Worm (Caenorhabditis elegans) whole organism, late embryonic: ENCODE measurements around the gene srx-51.
A peak's percentile ranks its signal among the peaks of the same experiment; 100 is the strongest.

Experiments
- C08G9.2 ChIP-seq: sonication (generic microtip); optimal IDR thresholded peaks from 2 replicates; lab custom pipeline; 2016; ENCODE audit warnings: mild to moderate bottlenecking, missing genetic modification characterization, moderate library complexity, missing compliant biosample characterization
- C38D4.7 ChIP-seq: fragments of 200-800 bp; sonication (Bioruptor generic); optimal IDR thresholded peaks from 2 replicates; lab custom pipeline; 2018; ENCODE audit warnings: mild to moderate bottlenecking, missing genetic modification characterization, moderate library complexity, missing compliant biosample characterization
- F13H6.1 ChIP-seq: sonication (generic microtip); optimal IDR thresholded peaks from 2 replicates; lab custom pipeline; 2016; ENCODE audit warnings: missing genetic modification characterization, missing compliant biosample characterization
- K02D7.2 ChIP-seq: sonication (generic microtip); optimal IDR thresholded peaks from 2 replicates; lab custom pipeline; 2017; ENCODE audit warnings: mild to moderate bottlenecking, missing genetic modification characterization, missing compliant biosample characterization
- T23F11.4 ChIP-seq: fragments of 200-800 bp; sonication (Bioruptor generic); optimal IDR thresholded peaks from 2 replicates; lab custom pipeline; 2018; ENCODE audit warnings: mild to moderate bottlenecking, missing genetic modification characterization, missing compliant biosample characterization
- ahr-1 ChIP-seq: sonication (generic microtip); optimal IDR thresholded peaks from 2 replicates; lab custom pipeline; 2016; ENCODE audit warnings: missing genetic modification characterization, missing compliant biosample characterization
- ceh-2 ChIP-seq: sonication (generic microtip); optimal IDR thresholded peaks from 2 replicates; lab custom pipeline; 2016; ENCODE audit warnings: missing genotype, missing genetic modification characterization, missing compliant biosample characterization
- ceh-24 ChIP-seq: sonication (generic microtip); optimal IDR thresholded peaks from 2 replicates; lab custom pipeline; 2016; ENCODE audit warnings: mild to moderate bottlenecking, missing genetic modification characterization, missing compliant biosample characterization
- ceh-30 ChIP-seq: fragments of 150-350 bp; optimal IDR thresholded peaks from 2 replicates; lab custom pipeline; 2014; ENCODE audit warnings: missing biosample characterization, missing genetic modification characterization
- ceh-48 ChIP-seq: sonication (generic microtip); optimal IDR thresholded peaks from 2 replicates; lab custom pipeline; 2016; ENCODE audit warnings: missing genetic modification characterization, inconsistent platforms, missing compliant biosample characterization
- ceh-6 ChIP-seq: fragments of 200-800 bp; sonication (Bioruptor generic); optimal IDR thresholded peaks from 2 replicates; lab custom pipeline; 2018; ENCODE audit warnings: mild to moderate bottlenecking, missing genetic modification characterization, missing compliant biosample characterization
- che-1 ChIP-seq: sonication (generic microtip); optimal IDR thresholded peaks from 2 replicates; lab custom pipeline; 2016; ENCODE audit warnings: mild to moderate bottlenecking, missing genetic modification characterization, missing compliant biosample characterization
- dve-1 ChIP-seq: sonication (generic microtip); optimal IDR thresholded peaks from 2 replicates; lab custom pipeline; 2017; ENCODE audit warnings: antibody characterized with exemption, mild to moderate bottlenecking, missing genetic modification characterization, missing compliant biosample characterization
- elt-2 ChIP-seq: sonication (generic microtip); optimal IDR thresholded peaks from 2 replicates; lab custom pipeline; 2016; ENCODE audit warnings: missing genetic modification reagents, missing genetic modification characterization, missing compliant biosample characterization
- eyg-1 ChIP-seq: sonication (generic microtip); optimal IDR thresholded peaks from 2 replicates; lab custom pipeline; 2016; ENCODE audit warnings: missing genotype, missing genetic modification characterization, missing compliant biosample characterization
- fkh-10 ChIP-seq: fragments of 150-350 bp; optimal IDR thresholded peaks from 2 replicates; lab custom pipeline; 2014; ENCODE audit warnings: missing biosample characterization, missing genetic modification reagents, missing genetic modification characterization
- fkh-6 ChIP-seq: sonication (generic microtip); optimal IDR thresholded peaks from 2 replicates; lab custom pipeline; 2016; ENCODE audit warnings: missing genetic modification characterization, missing compliant biosample characterization
- hlh-30 ChIP-seq: sonication (generic microtip); optimal IDR thresholded peaks from 2 replicates; lab custom pipeline; 2017; ENCODE audit warnings: antibody characterized with exemption, missing genetic modification characterization, missing compliant biosample characterization; ENCODE audit not compliant: insufficient read depth
- hlh-8 ChIP-seq: sonication (generic microtip); optimal IDR thresholded peaks from 2 replicates; lab custom pipeline; 2016; ENCODE audit warnings: missing genotype, missing genetic modification characterization, missing compliant biosample characterization
- lim-6 ChIP-seq: sonication (generic microtip); optimal IDR thresholded peaks from 2 replicates; lab custom pipeline; 2016; ENCODE audit warnings: missing genetic modification characterization, missing compliant biosample characterization
- nfya-1 ChIP-seq: sonication (generic microtip); optimal IDR thresholded peaks from 2 replicates; lab custom pipeline; 2017; ENCODE audit warnings: missing genetic modification characterization, mild to moderate bottlenecking, missing compliant biosample characterization, antibody characterized with exemption, moderate library complexity
- nhr-11 ChIP-seq: fragments of 150-350 bp; optimal IDR thresholded peaks from 2 replicates; lab custom pipeline; 2014; ENCODE audit warnings: missing biosample characterization, missing genetic modification characterization
- npax-4 ChIP-seq: sonication (generic microtip); optimal IDR thresholded peaks from 2 replicates; lab custom pipeline; 2016; ENCODE audit warnings: missing genetic modification characterization, missing compliant biosample characterization
- odd-2 ChIP-seq: sonication (generic microtip); optimal IDR thresholded peaks from 2 replicates; lab custom pipeline; 2017; ENCODE audit warnings: antibody characterized with exemption, mild to moderate bottlenecking, missing genetic modification characterization, missing compliant biosample characterization
- pat-9 ChIP-seq: fragments of 200-800 bp; sonication (Bioruptor generic); optimal IDR thresholded peaks from 2 replicates; lab custom pipeline; 2018; ENCODE audit warnings: mild to moderate bottlenecking, missing genetic modification characterization, moderate library complexity, missing compliant biosample characterization
- sdc-2 ChIP-seq: sonication (generic microtip); optimal IDR thresholded peaks from 2 replicates; lab custom pipeline; 2016; ENCODE audit warnings: missing genotype, missing genetic modification characterization, missing compliant biosample characterization
- sox-2 ChIP-seq: fragments of 200-800 bp; sonication (Bioruptor generic); IDR thresholded peaks from 2 replicates; pipeline ENCODE4 v1.3.6; 2022; ENCODE audit warnings: missing genetic modification reagents, missing genetic modification characterization, missing compliant biosample characterization
- sox-4 ChIP-seq: sonication (generic microtip); optimal IDR thresholded peaks from 2 replicates; lab custom pipeline; 2017; ENCODE audit warnings: mild to moderate bottlenecking, missing genetic modification characterization, inconsistent platforms, missing compliant biosample characterization
- ttx-3 ChIP-seq: sonication (generic microtip); optimal IDR thresholded peaks from 2 replicates; lab custom pipeline; 2016; ENCODE audit warnings: missing genetic modification reagents, missing genetic modification characterization, missing compliant biosample characterization
- unc-3 ChIP-seq, 2 experiments: fragments of 200-800 bp in 1 of 2; sonication (Bioruptor generic) in 1 of 2; sonication (generic microtip) in 1 of 2; conservative IDR thresholded peaks in 1 of 2; optimal IDR thresholded peaks in 1 of 2; 2 replicates each; pipeline versions ENCODE4 v1.3.6 to Lab custom; 2016 to 2022; ENCODE audit warnings: missing compliant biosample characterization in 2 of 2, missing genetic modification characterization in 2 of 2, missing genetic modification reagents in 1 of 2
- unc-55 ChIP-seq: sonication (generic microtip); optimal IDR thresholded peaks from 2 replicates; lab custom pipeline; 2017; ENCODE audit warnings: missing biosample characterization, missing genetic modification reagents, missing genetic modification characterization
- unc-86 ChIP-seq: sonication (generic microtip); optimal IDR thresholded peaks from 2 replicates; lab custom pipeline; 2016; ENCODE audit warnings: missing genetic modification characterization, missing compliant biosample characterization

srx-51 gene

DNA sequence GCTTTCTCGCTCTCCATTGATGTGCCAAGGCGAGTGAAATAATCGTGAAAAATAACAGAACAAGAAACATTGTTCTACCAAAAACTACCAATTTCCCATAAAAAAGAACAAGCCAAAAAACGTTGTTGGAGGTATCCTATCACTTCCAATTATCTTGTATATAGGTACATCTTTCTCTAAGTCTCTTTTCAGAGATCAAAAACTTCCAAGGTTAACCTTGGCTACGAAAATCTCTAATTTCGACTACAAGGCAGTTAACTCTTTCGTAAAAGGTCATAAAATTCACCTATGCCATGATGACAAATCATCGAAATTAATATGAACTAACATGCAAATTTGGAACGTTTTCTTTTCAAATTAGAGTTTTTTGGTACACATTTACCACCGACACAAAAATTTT, 6.2 kb downstream of the srx-51 start, which contains the start of gene cyp-34A1:
Gene cyp-34A1 (minus strand): TSS at position 101 of the 400 bp plus-strand sequence.
- no peak for TF ChIP-seq F13H6.1 (tag; lab: Kevin White, UChicago)
- TF ChIP-seq che-1 (tag; lab: Kevin White, UChicago), result no peak

ce11 chrV:15290995-15291394, 9.3 kb downstream of the srx-51 start, which contains the start of gene cyp-34A2:
Gene cyp-34A2 (minus strand): TSS chrV:15291095.
- TF ChIP-seq hlh-30 (tag; lab: Kevin White, UChicago) (no peak), sdc-2 (no peak)

DNA sequence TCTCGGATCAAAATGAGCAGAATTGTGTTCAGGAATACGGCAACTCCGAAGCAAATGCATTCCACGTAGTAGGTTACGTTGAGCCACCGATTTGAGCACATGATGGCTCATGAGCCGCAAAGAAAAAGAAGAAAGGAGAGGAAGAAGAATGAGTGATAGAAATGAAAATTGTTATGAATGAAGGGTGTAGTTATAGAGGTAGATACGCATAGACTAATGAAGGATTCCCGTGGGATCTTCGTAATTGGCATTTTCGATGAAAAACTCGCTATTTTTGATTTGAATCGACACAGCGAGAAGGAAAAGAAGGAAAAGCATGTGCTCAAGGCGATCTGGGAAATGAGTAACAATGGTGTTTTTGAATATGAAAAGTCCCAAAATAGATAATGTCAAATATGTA, 12.2 kb downstream of the srx-51 start, which contains the start of gene str-96:
Gene str-96 (minus strand): TSS at position 101 of the 400 bp plus-strand sequence.
- TF ChIP-seq K02D7.2 (tag; lab: Kevin White, UChicago) (no peak), fkh-6 (tag; lab: Kevin White, UChicago) (no peak), hlh-30 (tag; lab: Kevin White, UChicago) (no peak), odd-2 (no peak), unc-3 (GFP tag; conservative IDR thresholded peaks at IDR 0.05; lab: Robert Waterston, UW) (no peak), unc-3 (tag; optimal IDR thresholded peaks at IDR 0.05; lab: Kevin White, UChicago) (no peak), npax-4 (tag; lab: Kevin White, UChicago) (no peak), unc-55 (GFP tag; lab: Kevin White, UChicago) (no peak), ceh-48 (tag; lab: Kevin White, UChicago) (no peak), unc-86 (tag; lab: Kevin White, UChicago) (no peak), T23F11.4 (GFP tag; lab: Kevin White, UChicago) (no peak), dve-1 (no peak), hlh-8 (no peak), C38D4.7 (GFP tag; lab: Kevin White, UChicago) (no peak), fkh-10 (no peak), C08G9.2 (no peak), ceh-2 (tag; lab: Kevin White, UChicago) (no peak)

DNA sequence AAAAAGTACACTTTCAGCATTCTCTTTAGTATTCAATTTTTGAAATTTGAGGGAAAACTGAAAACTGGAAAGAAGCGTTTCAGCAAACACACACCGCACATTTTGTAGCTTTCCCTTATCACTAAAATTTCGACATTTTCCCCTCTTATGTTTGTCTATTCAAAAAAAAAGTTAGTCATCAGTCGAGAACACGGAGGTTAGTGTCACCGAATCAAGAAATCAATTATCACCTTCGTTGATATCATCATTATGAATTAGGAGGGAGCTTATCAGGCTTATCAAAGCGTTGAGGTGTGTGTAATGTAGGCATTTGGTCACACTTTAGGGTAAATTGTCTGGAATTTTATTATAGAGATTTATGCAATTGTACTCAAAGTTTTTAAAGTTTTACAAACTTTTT, 16.9 kb downstream of the srx-51 start, which contains the start of gene cpr-3:
Gene cpr-3 (minus strand): TSS at position 104 of the 400 bp plus-strand sequence.
- TF ChIP-seq ahr-1 (tag; lab: Kevin White, UChicago), result no peak
- no peak for TF ChIP-seq ceh-24 (tag; lab: Kevin White, UChicago)
- no peak for TF ChIP-seq pat-9 (tag; lab: Kevin White, UChicago)
- no peak for TF ChIP-seq sox-2 (GFP tag; lab: Robert Waterston, UW)
- peak; percentile 66 for TF ChIP-seq elt-2 (tag; lab: Kevin White, UChicago)
- TF ChIP-seq nhr-11, result no peak
- TF ChIP-seq, all 69 proteins: peak for 1

DNA sequence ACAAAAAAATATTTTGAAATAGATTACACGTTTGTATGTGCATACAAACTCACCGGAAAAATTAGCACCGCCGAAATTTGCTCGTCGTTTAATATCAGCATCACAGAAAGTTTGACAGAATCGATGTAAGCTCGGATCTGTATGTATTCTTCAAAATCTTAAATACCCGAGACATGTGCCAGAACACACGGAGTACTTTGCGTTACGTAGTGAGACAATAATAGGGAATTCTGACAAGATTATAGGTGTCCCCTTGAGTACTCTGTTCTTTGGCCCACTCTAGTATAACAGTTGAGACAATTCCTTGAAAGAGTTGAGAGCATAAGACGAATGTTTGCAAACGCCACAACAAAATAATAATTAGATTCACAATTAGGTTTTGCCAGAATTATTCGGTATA, 21.9 kb downstream of the srx-51 start, which contains the start of gene srx-48:
Gene srx-48 (minus strand): TSS at position 101 of the 400 bp plus-strand sequence.
- TF ChIP-seq F13H6.1 (tag; lab: Kevin White, UChicago) (no peak), unc-55 (GFP tag; lab: Kevin White, UChicago) (no peak), nfya-1 (tag; lab: Kevin White, UChicago) (no peak), ceh-6 (GFP tag; lab: Kevin White, UChicago) (no peak), dve-1 (no peak), npax-4 (tag; lab: Kevin White, UChicago) (no peak), eyg-1 (no peak), ttx-3 (tag; lab: Kevin White, UChicago) (no peak), ceh-30 (tag; lab: Kevin White, UChicago) (no peak), nhr-11 (no peak), ceh-2 (tag; lab: Kevin White, UChicago) (no peak), sox-4 (no peak), lim-6 (tag; lab: Kevin White, UChicago) (no peak)
